Worm (Caenorhabditis elegans) whole organism, young adult: ENCODE measurements around the gene rpi-2.
A peak's percentile ranks its signal among the peaks of the same experiment; 100 is the strongest.

Experiments used
- K11D2.4 ChIP-seq: fragments of 200-800 bp; sonication (Bioruptor generic); IDR thresholded peaks from 2 replicates; pipeline ENCODE4 v1.3.6; 2022; ENCODE audit warnings: missing genetic modification reagents, missing genetic modification characterization, missing compliant biosample characterization
- T07F8.4 ChIP-seq: sonication (generic microtip); optimal IDR thresholded peaks from 2 replicates; lab custom pipeline; 2016; ENCODE audit warnings: mild to moderate bottlenecking, missing genetic modification characterization, moderate library complexity, missing compliant biosample characterization
- Y53G8AR.9 ChIP-seq: fragments of 200-800 bp; sonication (Bioruptor generic); conservative IDR thresholded peaks from 2 replicates; pipeline ENCODE4 v1.3.6; 2022; ENCODE audit warnings: missing genetic modification reagents, missing genetic modification characterization, missing compliant biosample characterization
- ZK185.1 ChIP-seq: sonication (generic microtip); optimal IDR thresholded peaks from 2 replicates; lab custom pipeline; 2016; ENCODE audit warnings: mild to moderate bottlenecking, missing genetic modification characterization, missing compliant biosample characterization; ENCODE audit not compliant: poor library complexity, severe bottlenecking
- akir-1 ChIP-seq: fragments of 200-800 bp; sonication (Bioruptor generic); optimal IDR thresholded peaks from 2 replicates; lab custom pipeline; 2018; ENCODE audit warnings: mild to moderate bottlenecking, missing genetic modification characterization, moderate library complexity, missing compliant biosample characterization
- bed-1 ChIP-seq: fragments of 200-800 bp; sonication (Bioruptor generic); IDR thresholded peaks from 2 replicates; pipeline ENCODE4 v1.3.6; 2022; ENCODE audit warnings: missing genetic modification reagents, missing genetic modification characterization, missing compliant biosample characterization
- cebp-1 ChIP-seq, 2 experiments: fragments of 200-800 bp in 1 of 2; sonication (Bioruptor generic) in 1 of 2; sonication (generic microtip) in 1 of 2; IDR thresholded peaks in 1 of 2; optimal IDR thresholded peaks in 1 of 2; 2 replicates each; pipeline versions ENCODE4 v1.3.6 to Lab custom; 2017 to 2022; ENCODE audit warnings: missing compliant biosample characterization in 2 of 2, missing genetic modification characterization in 2 of 2, mild to moderate bottlenecking in 1 of 2, missing genetic modification reagents in 1 of 2, moderate library complexity in 1 of 2
- cebp-2 ChIP-seq: fragments of 200-800 bp; sonication (Bioruptor generic); IDR thresholded peaks from 2 replicates; pipeline ENCODE4 v1.3.6; 2022; ENCODE audit warnings: missing genetic modification characterization, missing compliant biosample characterization
- ceh-27 ChIP-seq: fragments of 200-800 bp; sonication (Bioruptor generic); optimal IDR thresholded peaks from 2 replicates; lab custom pipeline; 2018; ENCODE audit warnings: mild to moderate bottlenecking, missing genetic modification characterization, moderate library complexity, missing compliant biosample characterization
- ceh-58 ChIP-seq: fragments of 200-800 bp; sonication (Bioruptor generic); IDR thresholded peaks from 2 replicates; pipeline ENCODE4 v1.3.6; 2022; ENCODE audit warnings: missing genetic modification characterization, missing compliant biosample characterization
- ceh-91 ChIP-seq: fragments of 200-800 bp; sonication (Bioruptor generic); IDR thresholded peaks from 2 replicates; pipeline ENCODE4 v1.3.6; 2022; ENCODE audit warnings: missing genetic modification reagents, missing genetic modification characterization, missing compliant biosample characterization
- dox-1 ChIP-seq: fragments of 200-800 bp; sonication (Bioruptor generic); IDR thresholded peaks from 2 replicates; pipeline ENCODE4 v1.3.6; 2022; ENCODE audit warnings: missing genetic modification reagents, missing genetic modification characterization, missing compliant biosample characterization
- egrh-3 ChIP-seq: fragments of 200-800 bp; sonication (Bioruptor generic); IDR thresholded peaks from 2 replicates; pipeline ENCODE4 v1.3.6; 2022; ENCODE audit warnings: missing genetic modification reagents, missing genetic modification characterization, missing compliant biosample characterization
- hmg-1.2 ChIP-seq: fragments of 200-800 bp; sonication (Bioruptor generic); IDR thresholded peaks from 2 replicates; pipeline ENCODE4 v1.3.6; 2022; ENCODE audit warnings: missing genetic modification reagents, missing genetic modification characterization, missing compliant biosample characterization
- lag-1 ChIP-seq: fragments of 200-800 bp; sonication (Bioruptor generic); IDR thresholded peaks from 2 replicates; pipeline ENCODE4 v1.3.6; 2022; ENCODE audit warnings: missing genetic modification reagents, missing genetic modification characterization, missing compliant biosample characterization
- let-526 ChIP-seq: fragments of 200-800 bp; sonication (Bioruptor generic); IDR thresholded peaks from 2 replicates; pipeline ENCODE4 v1.3.6; 2022; ENCODE audit warnings: missing genetic modification reagents, missing genetic modification characterization, missing compliant biosample characterization
- lin-26 ChIP-seq: fragments of 200-800 bp; sonication (Bioruptor generic); IDR thresholded peaks from 2 replicates; pipeline ENCODE4 v1.3.6; 2022; ENCODE audit warnings: missing genetic modification reagents, missing genetic modification characterization, missing compliant biosample characterization
- lin-40 ChIP-seq: sonication (generic microtip); optimal IDR thresholded peaks from 2 replicates; lab custom pipeline; 2016; ENCODE audit warnings: missing genetic modification characterization, mild to moderate bottlenecking, missing compliant biosample characterization, missing genotype, missing genetic modification reagents
- lin-54 ChIP-seq: fragments of 200-800 bp; sonication (Bioruptor generic); optimal IDR thresholded peaks from 2 replicates; lab custom pipeline; 2018; ENCODE audit warnings: mild to moderate bottlenecking, missing genetic modification characterization, missing compliant biosample characterization
- madf-6 ChIP-seq: fragments of 200-800 bp; sonication (Bioruptor generic); IDR thresholded peaks from 2 replicates; pipeline ENCODE4 v1.3.6; 2022; ENCODE audit warnings: missing genetic modification reagents, missing genetic modification characterization, missing compliant biosample characterization
- mcd-1 ChIP-seq: fragments of 200-800 bp; sonication (Bioruptor generic); IDR thresholded peaks from 2 replicates; pipeline ENCODE4 v1.3.6; 2022; ENCODE audit warnings: missing genetic modification reagents, missing genetic modification characterization, missing compliant biosample characterization
- rcor-1 ChIP-seq: fragments of 200-800 bp; sonication (Bioruptor generic); IDR thresholded peaks from 2 replicates; pipeline ENCODE4 v1.3.6; 2022; ENCODE audit warnings: missing genetic modification reagents, missing genetic modification characterization, missing compliant biosample characterization
- rpc-1 ChIP-seq, 2 experiments: fragments of 150-350 bp in 1 of 2; sonication (generic microtip) in 1 of 2; optimal IDR thresholded peaks; 2 replicates each; lab custom pipeline; 2014 to 2018; ENCODE audit warnings: missing biosample characterization in 1 of 2, missing genetic modification characterization in 1 of 2, missing genetic modification reagents in 1 of 2, missing genotype in 1 of 2
- snpc-1.3 ChIP-seq: sonication (generic microtip); optimal IDR thresholded peaks from 2 replicates; lab custom pipeline; 2017; ENCODE audit warnings: missing genetic modification characterization, mild to moderate bottlenecking, missing compliant biosample characterization, antibody characterized with exemption, moderate library complexity, missing genotype, missing genetic modification reagents; ENCODE audit not compliant: insufficient read depth
- tlf-1 ChIP-seq: fragments of 200-800 bp; sonication (Bioruptor generic); optimal IDR thresholded peaks from 2 replicates; lab custom pipeline; 2018; ENCODE audit warnings: mild to moderate bottlenecking, missing genetic modification characterization, missing compliant biosample characterization
- zfh-2 ChIP-seq: fragments of 200-800 bp; sonication (Bioruptor generic); conservative IDR thresholded peaks from 2 replicates; pipeline ENCODE4 v1.3.6; 2022; ENCODE audit warnings: missing genetic modification reagents, missing genetic modification characterization, missing compliant biosample characterization

Gene rpi-2

ce11 chrIV:1710535-1710934, 527 bp upstream of the rpi-2 start:
- TF ChIP-seq hmg-1.2 = no peak
- TF ChIP-seq snpc-1.3 (tag; lab: Kevin White, UChicago) = no peak
- peak; percentile 24 for TF ChIP-seq lin-54 (GFP tag; lab: Kevin White, UChicago)
- peak; percentile 72; the same call in 1 of the 2 replicates for TF ChIP-seq lin-26 (GFP tag; lab: Robert Waterston, UW)
- peak; percentile 82 for TF ChIP-seq zfh-2 (GFP tag; lab: Robert Waterston, UW)
- peak; percentile 89 for TF ChIP-seq egrh-3 (GFP tag; lab: Robert Waterston, UW)

DNA sequence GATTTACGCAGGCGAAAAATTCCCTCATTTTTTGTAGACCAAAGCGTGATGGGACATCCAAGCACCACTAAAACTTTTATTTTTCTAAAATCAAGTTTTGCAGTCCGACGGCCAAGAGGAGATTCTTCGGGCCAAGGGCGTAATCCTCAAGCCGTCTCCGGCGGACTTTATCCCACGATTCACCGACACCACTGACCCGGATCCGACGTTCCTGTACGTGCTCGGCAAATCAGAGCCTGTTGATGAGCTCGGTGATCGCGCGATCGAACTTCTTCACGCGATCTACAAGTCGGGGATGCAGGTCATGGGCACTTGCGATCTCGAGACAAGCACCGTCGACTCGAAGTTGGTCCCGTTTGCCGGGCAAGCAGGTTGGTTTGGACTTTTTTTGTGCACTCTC, 2.6 kb downstream of the rpi-2 start:
- no peak for TF ChIP-seq bed-1 (GFP tag; lab: Robert Waterston, UW)
- TF ChIP-seq madf-6 (GFP tag; lab: Robert Waterston, UW) = no peak
- TF ChIP-seq zfh-2 (GFP tag; lab: Robert Waterston, UW) = peak; percentile 75
- no peak for TF ChIP-seq ceh-27 (GFP tag; lab: Kevin White, UChicago)
- TF ChIP-seq lin-54 (GFP tag; lab: Kevin White, UChicago) = no peak
- TF ChIP-seq ZK185.1 (tag; lab: Kevin White, UChicago) = no peak

ce11 chrIV:1715705-1716104, 4.6 kb downstream of the rpi-2 start:
- no peak for TF ChIP-seq madf-6 (GFP tag; lab: Robert Waterston, UW)
- no peak for TF ChIP-seq mcd-1 (GFP tag; lab: Robert Waterston, UW)
- no peak for TF ChIP-seq tlf-1 (GFP tag; lab: Kevin White, UChicago)
- peak; percentile 29 for TF ChIP-seq lin-40 (tag; lab: Kevin White, UChicago)

DNA sequence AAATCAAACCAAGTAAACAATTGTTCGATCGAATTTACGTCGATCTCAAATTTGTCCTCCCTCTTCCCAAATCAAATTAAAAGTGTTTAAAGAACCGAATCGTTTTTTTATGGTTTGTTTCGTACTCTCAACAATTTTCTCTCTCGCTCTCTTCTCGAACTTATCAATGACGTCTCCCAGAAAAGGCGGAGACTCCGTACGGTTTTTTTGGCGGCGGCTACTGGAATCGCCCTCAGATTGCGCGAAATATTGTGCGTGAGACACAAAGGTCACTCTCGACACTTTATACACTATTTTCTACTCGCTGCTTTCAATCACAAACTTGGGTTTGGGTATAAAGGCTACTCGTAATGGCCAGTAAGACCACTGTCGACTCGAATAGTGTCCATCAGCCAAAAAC, 9.4 kb downstream of the rpi-2 start, which contains the start of gene epic-2:
TSS of gene epic-2 (plus strand) at position 317 of the 400 bp plus-strand sequence.
- TF ChIP-seq cebp-1 (GFP tag; IDR thresholded peaks at IDR 0.05; lab: Robert Waterston, UW) (no peak), cebp-1 (tag; optimal IDR thresholded peaks at IDR 0.05; lab: Kevin White, UChicago) (no peak), lag-1 (GFP tag; lab: Robert Waterston, UW) (no peak)

- peak; percentile 31; the same call in 1 of the 2 replicates for TF ChIP-seq lin-26 (GFP tag; lab: Robert Waterston, UW)
- TF ChIP-seq zfh-2 (GFP tag; lab: Robert Waterston, UW) = peak; percentile 65; the same call in 1 of the 2 replicates
- peak; percentile 31; the same call in 1 of the 2 replicates for TF ChIP-seq mcd-1 (GFP tag; lab: Robert Waterston, UW)
- peak; percentile 86 for TF ChIP-seq egrh-3 (GFP tag; lab: Robert Waterston, UW)
- peak; percentile 20 for TF ChIP-seq lin-40 (tag; lab: Kevin White, UChicago)
Measured at ce11 chrIV:1720902-1721301, 9.8 kb downstream of the rpi-2 start.

- TF ChIP-seq ceh-27 (GFP tag; lab: Kevin White, UChicago) = no peak
- TF ChIP-seq let-526 (GFP tag; lab: Robert Waterston, UW) = 0 out of 2 replicates have a peak, but pooled peaks have one; percentile 7
- TF ChIP-seq zfh-2 (GFP tag; lab: Robert Waterston, UW) = peak; percentile 25; the same call in 1 of the 2 replicates
- peak; percentile 66; the same call in 1 of the 2 replicates for TF ChIP-seq lin-26 (GFP tag; lab: Robert Waterston, UW)
- TF ChIP-seq rpc-1 (optimal IDR thresholded peaks at IDR 0.05; lab: Kevin White, UChicago) = no peak
- TF ChIP-seq rpc-1 (tag; optimal IDR thresholded peaks at IDR 0.05; lab: Kevin White, UChicago) = no peak
- no peak for TF ChIP-seq cebp-2 (GFP tag; lab: Robert Waterston, UW)
- TF ChIP-seq egrh-3 (GFP tag; lab: Robert Waterston, UW) = peak; percentile 88
- peak; percentile 79 for TF ChIP-seq lin-40 (tag; lab: Kevin White, UChicago)
- no peak for TF ChIP-seq rcor-1
- no peak for TF ChIP-seq akir-1 (GFP tag; lab: Kevin White, UChicago)
- no peak for TF ChIP-seq T07F8.4 (tag; lab: Kevin White, UChicago)
Measured at ce11 chrIV:1721610-1722009, 10.5 kb downstream of the rpi-2 start.

ce11 chrIV:1722463-1722862, 11.4 kb downstream of the rpi-2 start:
- TF ChIP-seq egrh-3 (GFP tag; lab: Robert Waterston, UW) (peak; percentile 98), ceh-91 (GFP tag; lab: Robert Waterston, UW) (0 out of 2 replicates have a peak, but pooled peaks have one; percentile 10), bed-1 (GFP tag; lab: Robert Waterston, UW) (0 out of 2 replicates have a peak, but pooled peaks have one; percentile 23), mcd-1 (GFP tag; lab: Robert Waterston, UW) (peak; percentile 55), K11D2.4 (0 out of 2 replicates have a peak, but pooled peaks have one; percentile 19), Y53G8AR.9 (GFP tag; lab: Robert Waterston, UW) (0 out of 2 replicates have a peak, but pooled peaks have one; percentile 19), dox-1 (GFP tag; lab: Robert Waterston, UW) (0 out of 2 replicates have a peak, but pooled peaks have one; percentile 22), zfh-2 (GFP tag; lab: Robert Waterston, UW) (peak; percentile 70), lin-26 (GFP tag; lab: Robert Waterston, UW) (peak; percentile 84), ceh-58 (0 out of 2 replicates have a peak, but pooled peaks have one; percentile 23)
